Worm (Caenorhabditis elegans): ENCODE data around the gene spp-20.

spp-20 gene

ce11 chrV:6513356-6513755, 44.6 kb downstream of the spp-20 start:
- TF ChIP-seq fos-1 (tag; optimal IDR thresholded peaks at IDR 0.05) (no peak), nhr-90 (tag; optimal IDR thresholded peaks at IDR 0.05; ENCODE audit: poor library complexity) (peak; percentile 19), lin-14 (GFP tag; optimal IDR thresholded peaks at IDR 0.05) (peak; percentile 72), efl-1 (optimal IDR thresholded peaks at IDR 0.05) (no peak), efl-1 (GFP tag; optimal IDR thresholded peaks at IDR 0.05 in 1 of 2) (peak in 1 of 2 experiments; percentile 59), xbp-1 (tag; optimal IDR thresholded peaks at IDR 0.05) (peak; percentile 22), blmp-1 (tag; optimal IDR thresholded peaks at IDR 0.05) (peak; percentile 94), sup-37 (GFP tag; optimal IDR thresholded peaks at IDR 0.05) (no peak), elt-3 (tag; optimal IDR thresholded peaks at IDR 0.05) (peak in 1 of 6 experiments; percentile 32)

- TF ChIP-seq efl-1 (optimal IDR thresholded peaks at IDR 0.05) = no peak
- peak in 1 of 2 experiments; percentile 24 for TF ChIP-seq efl-1 (GFP tag; optimal IDR thresholded peaks at IDR 0.05 in 1 of 2)
- peak in 1 of 6 experiments; percentile 23 for TF ChIP-seq elt-3 (tag; optimal IDR thresholded peaks at IDR 0.05)
- no peak for TF ChIP-seq ceh-90 (tag; optimal IDR thresholded peaks at IDR 0.05)
Observed at ce11 chrV:6511121-6511520, 46.9 kb downstream of the spp-20 start, which contains the start of gene ubh-1. Gene ubh-1, minus strand, starts transcription at chrV:6511409.

- TF ChIP-seq lsy-2 (tag; optimal IDR thresholded peaks at IDR 0.05) (peak in 1 of 2 experiments; percentile 50), unc-62 (GFP tag; optimal IDR thresholded peaks at IDR 0.05) (no peak)
Observed at ce11 chrV:6510622-6511021, 47.4 kb downstream of the spp-20 start.

- TF ChIP-seq lsy-2 (tag; optimal IDR thresholded peaks at IDR 0.05) = no peak
- TF ChIP-seq Y116A8C.19 (tag; optimal IDR thresholded peaks at IDR 0.05; ENCODE audit: borderline replicate concordance) = no peak
- TF ChIP-seq ces-1 (GFP tag; optimal IDR thresholded peaks at IDR 0.05) = no peak
- TF ChIP-seq hlh-17 (GFP tag; optimal IDR thresholded peaks at IDR 0.05; ENCODE audit: borderline replicate concordance) = no peak
- TF ChIP-seq lir-3 (tag; optimal IDR thresholded peaks at IDR 0.05; ENCODE audit: poor library complexity) = no peak
- TF ChIP-seq efl-3 (GFP tag; optimal IDR thresholded peaks at IDR 0.05) = no peak
- TF ChIP-seq C34B4.2 (tag; optimal IDR thresholded peaks at IDR 0.05) = no peak
- no peak for TF ChIP-seq unc-30 (tag; optimal IDR thresholded peaks at IDR 0.05)
- no peak for TF ChIP-seq unc-130 (tag; optimal IDR thresholded peaks at IDR 0.05)
- TF ChIP-seq efl-1 (optimal IDR thresholded peaks at IDR 0.05) = no peak
- no peak for TF ChIP-seq efl-1 (GFP tag; optimal IDR thresholded peaks at IDR 0.05 in 1 of 2)
Observed at ce11 chrV:6509717-6510116, 48.3 kb downstream of the spp-20 start, which contains the start of gene ubh-2. Gene ubh-2, minus strand, starts transcription at chrV:6509817.

ce11 chrV:6508703-6509102, 49.3 kb downstream of the spp-20 start, which contains the start of gene ubh-3:
Gene ubh-3, minus strand, starts transcription at chrV:6508803.
- no peak for TF ChIP-seq nhr-84 (tag; optimal IDR thresholded peaks at IDR 0.05)

All from whole organism, L1 larva.